Fruit fly (Drosophila melanogaster): ENCODE data around the gene CG18428.

- no peak for TF ChIP-seq kay (GFP tag; ENCODE audit: borderline replicate concordance)
- TF ChIP-seq Mnt (GFP tag; optimal IDR thresholded peaks at IDR 0.05) = no peak
- TF ChIP-seq CG1620 (GFP tag; optimal IDR thresholded peaks at IDR 0.05) = no peak
- no peak for TF ChIP-seq CG5204 (GFP tag; optimal IDR thresholded peaks at IDR 0.05)
- TF ChIP-seq CG12768 (GFP tag; optimal IDR thresholded peaks at IDR 0.05) = no peak
- no peak for TF ChIP-seq toe (GFP tag; optimal IDR thresholded peaks at IDR 0.05)
- TF ChIP-seq bab1 (GFP tag; optimal IDR thresholded peaks at IDR 0.05) = no peak
These were observed 33.8 kb downstream of the CG18428 start for dm6 chr3R:24142971-24143370.
